Worm (Caenorhabditis elegans) whole organism, L2 larva: Measurements from ENCODE around the gene C28H8.3.

ENCODE experiments used
- elt-3 ChIP-seq: sonication (generic microtip); optimal IDR thresholded peaks from 2 replicates; lab custom pipeline; 2017; ENCODE audit warnings: missing biosample characterization, missing genetic modification characterization
- snpc-4 ChIP-seq: fragments of 150-350 bp; optimal IDR thresholded peaks from 2 replicates; lab custom pipeline; 2014; ENCODE audit warnings: missing biosample characterization, missing genetic modification characterization

DNA sequence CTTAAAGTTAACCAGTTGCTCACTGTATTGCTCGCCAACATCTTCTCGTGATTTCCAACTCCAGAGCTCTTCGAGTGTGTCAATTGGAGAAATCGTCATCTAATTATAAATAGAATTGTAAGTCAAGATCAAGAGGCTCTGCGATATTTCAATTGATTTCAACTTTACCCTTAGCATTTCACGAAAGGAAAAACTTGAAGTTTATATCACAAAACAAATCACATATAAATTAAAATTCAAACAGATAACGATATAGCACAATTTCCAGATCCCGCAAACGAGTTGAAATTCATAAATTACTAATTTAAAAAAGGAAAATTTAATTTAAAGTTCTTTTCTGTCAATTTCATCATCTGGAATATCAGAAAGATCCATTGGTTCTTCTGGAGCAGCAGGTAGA, 40.1 kb upstream of the C28H8.3 start, which contains the start of gene eng-1:
- TF ChIP-seq elt-3 (tag; lab: Kevin White, UChicago) (no peak), snpc-4 (tag; lab: Kevin White, UChicago) (no peak)
